Fruit fly (Drosophila melanogaster) whole organism, embryonic: ENCODE measurements around the gene EAChm.

Experiments
- BtbVII ChIP-seq: fragments of 200-800 bp; sonication (Bioruptor generic); optimal IDR thresholded peaks from 3 replicates; lab custom pipeline; 2017; ENCODE audit warnings: missing biosample characterization, mild to moderate bottlenecking, missing genetic modification characterization
- CG10274 ChIP-seq: fragments of 200-800 bp; sonication (Bioruptor generic); optimal IDR thresholded peaks from 3 replicates; lab custom pipeline; 2017; ENCODE audit warnings: missing biosample characterization, mild to moderate bottlenecking, missing genetic modification characterization
- CG10366 ChIP-seq: fragments of 200-800 bp; sonication (Bioruptor generic); IDR thresholded peaks from 2 replicates; pipeline ENCODE4 v1.3.6; 2022; ENCODE audit warnings: missing biosample characterization, missing genetic modification characterization
- CG10462 ChIP-seq: fragments of 200-800 bp; sonication (Bioruptor generic); optimal IDR thresholded peaks from 2 replicates; lab custom pipeline; 2016; ENCODE audit warnings: missing biosample characterization, missing genetic modification characterization
- CG11398 ChIP-seq: fragments of 200-800 bp; sonication (Bioruptor generic); optimal IDR thresholded peaks from 2 replicates; lab custom pipeline; 2016; ENCODE audit warnings: missing biosample characterization, missing genetic modification characterization
- CG11695 ChIP-seq: fragments of 200-800 bp; sonication (Bioruptor generic); IDR thresholded peaks from 3 replicates; pipeline ENCODE4 v1.3.6; 2022; ENCODE audit warnings: missing biosample characterization, missing genetic modification characterization
- CG12236 ChIP-seq: fragments of 200-800 bp; sonication (Bioruptor generic); optimal IDR thresholded peaks from 2 replicates; lab custom pipeline; 2016; ENCODE audit warnings: missing biosample characterization, missing genetic modification characterization
- CG13424 ChIP-seq: fragments of 200-800 bp; sonication (Bioruptor generic); optimal IDR thresholded peaks from 2 replicates; lab custom pipeline; 2019; ENCODE audit warnings: missing biosample characterization, mild to moderate bottlenecking, missing genetic modification characterization, moderate library complexity
- CG15479 ChIP-seq: fragments of 200-800 bp; sonication (Bioruptor generic); optimal IDR thresholded peaks from 3 replicates; lab custom pipeline; 2019; ENCODE audit warnings: missing biosample characterization, mild to moderate bottlenecking, missing genetic modification characterization, moderate library complexity
- CG1792 ChIP-seq: fragments of 200-800 bp; sonication (Bioruptor generic); optimal IDR thresholded peaks from 2 replicates; lab custom pipeline; 2016; ENCODE audit warnings: missing biosample characterization, missing genetic modification characterization
- CG18011 ChIP-seq: fragments of 200-800 bp; sonication (Bioruptor generic); optimal IDR thresholded peaks from 2 replicates; lab custom pipeline; 2017; ENCODE audit warnings: missing biosample characterization, missing genetic modification characterization, mild to moderate bottlenecking, moderate library complexity, missing genotype
- CG2116 ChIP-seq: fragments of 200-800 bp; sonication (Bioruptor generic); optimal IDR thresholded peaks from 3 replicates; lab custom pipeline; 2018; ENCODE audit warnings: missing biosample characterization, mild to moderate bottlenecking, missing genetic modification characterization
- CG2202 ChIP-seq: fragments of 200-800 bp; sonication (Bioruptor generic); optimal IDR thresholded peaks from 2 replicates; lab custom pipeline; 2018; ENCODE audit warnings: missing biosample characterization, mild to moderate bottlenecking, missing genetic modification characterization
- CG7372 ChIP-seq: fragments of 200-800 bp; sonication (Bioruptor generic); IDR thresholded peaks from 2 replicates; pipeline ENCODE4 v1.3.6; 2022; ENCODE audit warnings: missing biosample characterization, missing genetic modification characterization
- CG7556 ChIP-seq: fragments of 200-800 bp; sonication (Bioruptor generic); optimal IDR thresholded peaks from 2 replicates; lab custom pipeline; 2017; ENCODE audit warnings: missing biosample characterization, mild to moderate bottlenecking, missing genetic modification characterization
- CG8388 ChIP-seq: fragments of 200-800 bp; sonication (Bioruptor generic); optimal IDR thresholded peaks from 2 replicates; lab custom pipeline; 2019; ENCODE audit warnings: missing biosample characterization, mild to moderate bottlenecking, missing genetic modification characterization, moderate library complexity
- D ChIP-seq, 2 experiments: fragments of 200-800 bp in 1 of 2; fragments of >200 bp in 1 of 2; sonication (Bioruptor generic) in 1 of 2; optimal IDR thresholded peaks; 2 replicates in 1 of 2; 3 replicates in 1 of 2; lab custom pipeline; 2017; ENCODE audit warnings: mild to moderate bottlenecking in 1 of 2, missing biosample characterization in 1 of 2, missing genetic modification characterization in 1 of 2, missing genetic modification reagents in 1 of 2
- Doc3 ChIP-seq: fragments of 200-800 bp; sonication (Bioruptor generic); IDR thresholded peaks from 3 replicates; pipeline ENCODE4 v1.3.6; 2022; ENCODE audit warnings: missing biosample characterization, missing genetic modification characterization; ENCODE audit not compliant: partially characterized antibody
- ERR ChIP-seq: fragments of 200-800 bp; sonication (Bioruptor generic); optimal IDR thresholded peaks from 2 replicates; lab custom pipeline; 2016; ENCODE audit warnings: missing biosample characterization, missing genetic modification characterization
- GATAe ChIP-seq: fragments of 200-800 bp; sonication (Bioruptor generic); conservative IDR thresholded peaks from 2 replicates; pipeline ENCODE4 v1.3.6; 2022; ENCODE audit warnings: missing biosample characterization, missing genetic modification characterization
- HLH4C ChIP-seq: fragments of 200-800 bp; sonication (Bioruptor generic); IDR thresholded peaks from 3 replicates; pipeline ENCODE4 v1.3.6; 2022; ENCODE audit warnings: missing biosample characterization, missing genetic modification characterization; ENCODE audit not compliant: partially characterized antibody
- Hr3 ChIP-seq: fragments of 200-800 bp; sonication (Bioruptor generic); optimal IDR thresholded peaks from 3 replicates; lab custom pipeline; 2016; ENCODE audit warnings: missing biosample characterization, missing genetic modification characterization
- Oli ChIP-seq: fragments of 200-800 bp; sonication (Bioruptor generic); optimal IDR thresholded peaks from 2 replicates; lab custom pipeline; 2018; ENCODE audit warnings: missing biosample characterization, mild to moderate bottlenecking, missing genetic modification characterization, moderate library complexity
- Optix ChIP-seq: fragments of 200-800 bp; sonication (Bioruptor generic); IDR thresholded peaks from 3 replicates; pipeline ENCODE4 v1.3.6; 2022; ENCODE audit warnings: missing biosample characterization, missing genetic modification characterization
- Poxn ChIP-seq: fragments of 200-800 bp; sonication (Bioruptor generic); IDR thresholded peaks from 2 replicates; pipeline ENCODE4 v1.3.6; 2022; ENCODE audit warnings: missing biosample characterization, missing genetic modification characterization
- Taf1 ChIP-seq: fragments of 200-800 bp; sonication (Bioruptor generic); IDR thresholded peaks from 2 replicates; pipeline ENCODE4 v1.3.6; 2022; ENCODE audit warnings: missing biosample characterization, missing genetic modification characterization
- Tbp ChIP-seq: fragments of >200 bp; optimal IDR thresholded peaks from 2 replicates; lab custom pipeline; 2018; ENCODE audit warnings: missing biosample characterization, missing genetic modification characterization
- ase ChIP-seq: fragments of 200-800 bp; sonication (Bioruptor generic); IDR thresholded peaks from 3 replicates; pipeline ENCODE4 v1.3.6; 2022; ENCODE audit warnings: missing biosample characterization, missing genetic modification characterization
- ato ChIP-seq: fragments of 200-800 bp; sonication (Bioruptor generic); IDR thresholded peaks from 2 replicates; pipeline ENCODE4 v1.3.6; 2022; ENCODE audit warnings: missing biosample characterization, missing genetic modification characterization; ENCODE audit not compliant: partially characterized antibody
- bigmax ChIP-seq: fragments of 200-800 bp; sonication (Bioruptor generic); optimal IDR thresholded peaks from 2 replicates; lab custom pipeline; 2018; ENCODE audit warnings: missing biosample characterization, mild to moderate bottlenecking, missing genetic modification characterization
- bowl ChIP-seq: fragments of 200-800 bp; sonication (Bioruptor generic); IDR thresholded peaks from 2 replicates; pipeline ENCODE4 v1.3.6; 2022; ENCODE audit warnings: missing biosample characterization, missing genetic modification characterization
- crc ChIP-seq: fragments of 200-800 bp; sonication (Bioruptor generic); optimal IDR thresholded peaks from 2 replicates; lab custom pipeline; 2016; ENCODE audit warnings: missing biosample characterization, missing genetic modification characterization
- disco-r ChIP-seq: fragments of 200-800 bp; sonication (Bioruptor generic); optimal IDR thresholded peaks from 2 replicates; lab custom pipeline; 2016; ENCODE audit warnings: missing biosample characterization, missing genetic modification characterization
- ems ChIP-seq: fragments of 200-800 bp; sonication (Bioruptor generic); optimal IDR thresholded peaks from 3 replicates; lab custom pipeline; 2016; ENCODE audit warnings: missing biosample characterization, missing genetic modification characterization
- en ChIP-seq: fragments of 200-800 bp; sonication (Bioruptor generic); optimal IDR thresholded peaks from 2 replicates; lab custom pipeline; 2016; ENCODE audit warnings: missing biosample characterization, missing genetic modification characterization
- fu2 ChIP-seq: fragments of 200-800 bp; sonication (Bioruptor generic); optimal IDR thresholded peaks from 2 replicates; lab custom pipeline; 2016; ENCODE audit warnings: missing biosample characterization, missing genetic modification characterization
- gcm2 ChIP-seq: fragments of 200-800 bp; sonication (Bioruptor generic); optimal IDR thresholded peaks from 2 replicates; lab custom pipeline; 2016; ENCODE audit warnings: missing biosample characterization, missing genetic modification characterization
- hkb ChIP-seq, 2 experiments: fragments of 200-800 bp in 1 of 2; fragments of >200 bp in 1 of 2; sonication (Bioruptor generic) in 1 of 2; IDR thresholded peaks in 1 of 2; optimal IDR thresholded peaks in 1 of 2; 2 replicates each; pipeline versions ENCODE4 v1.3.6 to Lab custom; 2017 to 2022; ENCODE audit warnings: missing biosample characterization in 1 of 2, missing genetic modification characterization in 1 of 2
- jing ChIP-seq: fragments of 200-800 bp; sonication (Bioruptor generic); optimal IDR thresholded peaks from 2 replicates; lab custom pipeline; 2018; ENCODE audit warnings: missing biosample characterization, mild to moderate bottlenecking, missing genetic modification characterization
- knrl ChIP-seq: fragments of 200-800 bp; sonication (Bioruptor generic); IDR thresholded peaks from 3 replicates; pipeline ENCODE4 v1.3.6; 2022; ENCODE audit warnings: missing biosample characterization, missing genetic modification characterization; ENCODE audit not compliant: partially characterized antibody
- maf-S ChIP-seq: fragments of 200-800 bp; sonication (Bioruptor generic); optimal IDR thresholded peaks from 2 replicates; lab custom pipeline; 2016; ENCODE audit warnings: missing biosample characterization, missing genetic modification characterization
- mld ChIP-seq: fragments of 200-800 bp; sonication (Bioruptor generic); IDR thresholded peaks from 3 replicates; pipeline ENCODE4 v1.3.6; 2022; ENCODE audit warnings: missing biosample characterization, missing genetic modification characterization; ENCODE audit not compliant: partially characterized antibody
- nom ChIP-seq: fragments of 200-800 bp; sonication (Bioruptor generic); optimal IDR thresholded peaks from 2 replicates; lab custom pipeline; 2017; ENCODE audit warnings: missing biosample characterization, missing genetic modification characterization, mild to moderate bottlenecking, moderate library complexity, missing genetic modification reagents
- slp2 ChIP-seq: fragments of 200-800 bp; sonication (Bioruptor generic); optimal IDR thresholded peaks from 2 replicates; lab custom pipeline; 2016; ENCODE audit warnings: missing biosample characterization, missing genetic modification characterization
- stwl ChIP-seq: fragments of 200-800 bp; sonication (Bioruptor generic); optimal IDR thresholded peaks from 3 replicates; lab custom pipeline; 2018; ENCODE audit warnings: missing biosample characterization, mild to moderate bottlenecking, missing genetic modification characterization, moderate library complexity
- tll ChIP-seq, 2 experiments: fragments of 200-800 bp in 1 of 2; fragments of >200 bp in 1 of 2; sonication (Bioruptor generic) in 1 of 2; optimal IDR thresholded peaks; 2 replicates each; lab custom pipeline; 2017 to 2019; ENCODE audit warnings: missing biosample characterization in 2 of 2, missing genetic modification characterization in 2 of 2, mild to moderate bottlenecking in 1 of 2, moderate library complexity in 1 of 2
- tna ChIP-seq: fragments of 200-800 bp; sonication (Bioruptor generic); IDR thresholded peaks from 2 replicates; pipeline ENCODE4 v1.3.6; 2022; ENCODE audit warnings: missing biosample characterization, missing genetic modification characterization; ENCODE audit not compliant: partially characterized antibody
- z ChIP-seq: fragments of 200-800 bp; sonication (Bioruptor generic); IDR thresholded peaks from 3 replicates; pipeline ENCODE4 v1.3.6; 2022; ENCODE audit warnings: missing biosample characterization, missing genetic modification characterization

Gene EAChm

DNA sequence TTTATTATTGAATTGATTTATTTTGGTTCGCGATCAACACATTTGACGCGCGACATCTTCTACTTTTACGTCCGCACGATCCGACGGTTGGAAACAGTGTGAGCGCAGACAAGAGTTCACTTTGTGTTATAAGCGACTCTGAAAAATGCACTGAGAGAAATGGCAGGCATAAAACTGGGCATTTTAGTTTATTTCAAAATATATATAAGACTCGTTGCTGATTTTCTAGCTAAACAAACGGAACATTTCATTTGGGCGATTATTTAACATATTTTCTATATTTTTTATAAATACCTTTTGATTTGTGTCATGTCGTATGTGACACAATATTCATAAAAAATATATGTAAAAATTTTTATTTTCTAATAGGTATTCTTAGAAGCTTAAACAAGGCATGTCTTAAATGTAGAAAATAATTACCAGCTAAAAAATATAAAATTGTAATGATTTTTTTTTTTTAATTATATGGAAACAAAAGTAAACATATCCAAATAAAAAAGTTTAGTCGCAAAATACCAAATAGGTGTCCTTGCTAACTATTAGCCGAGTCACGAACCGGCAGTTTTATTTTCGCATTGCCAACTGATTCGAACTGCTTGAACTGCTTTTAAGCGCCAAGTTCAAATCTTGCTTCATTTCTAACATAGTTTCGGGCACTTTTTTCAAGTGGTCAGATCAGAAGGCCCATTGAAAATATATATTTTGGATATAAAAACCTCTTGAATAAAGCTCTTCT, 40.5 kb upstream of the EAChm start, which contains the start of gene Reck (continued):
- TF ChIP-seq bowl (peak; percentile 49), fu2 (GFP tag; lab: Kevin White, UChicago) (no peak), Taf1 (GFP tag; lab: Robert Waterston, UW) (no peak), en (peak; percentile 39), HLH4C (GFP tag; lab: Robert Waterston, UW) (no peak), disco-r (GFP tag; lab: Kevin White, UChicago) (no peak), maf-S (GFP tag; lab: Kevin White, UChicago) (peak; percentile 15), Doc3 (GFP tag; lab: Robert Waterston, UW) (no peak), mld (GFP tag; lab: Robert Waterston, UW) (no peak), CG15479 (GFP tag; lab: Kevin White, UChicago) (no peak), Hr3 (GFP tag; lab: Kevin White, UChicago) (peak; percentile 80), tll (GFP tag; optimal IDR thresholded peaks at IDR 0.05; lab: Kevin White, UChicago) (no peak), ato (GFP tag; lab: Robert Waterston, UW) (no peak), CG7372 (peak; percentile 59), D (optimal IDR thresholded peaks at IDR 0.05; lab: Kevin White, UChicago) (no peak), D (GFP tag; optimal IDR thresholded peaks at IDR 0.05; lab: Kevin White, UChicago) (peak; percentile 86), CG1792 (GFP tag; lab: Kevin White, UChicago) (peak; percentile 3), CG2116 (GFP tag; lab: Kevin White, UChicago) (peak; percentile 87), CG12236 (GFP tag; lab: Kevin White, UChicago) (no peak), CG18011 (GFP tag; lab: Kevin White, UChicago) (peak; percentile 56), CG11695 (GFP tag; lab: Robert Waterston, UW) (peak; percentile 83), CG10366 (GFP tag; lab: Robert Waterston, UW) (peak; percentile 75), stwl (tag; lab: Kevin White, UChicago) (peak; percentile 43), CG10274 (GFP tag; lab: Kevin White, UChicago) (peak; percentile 45), z (GFP tag; lab: Robert Waterston, UW) (no peak), BtbVII (GFP tag; lab: Kevin White, UChicago) (peak; percentile 85), hkb (optimal IDR thresholded peaks at IDR 0.05; lab: Kevin White, UChicago) (no peak), hkb (GFP tag; IDR thresholded peaks at IDR 0.05; lab: Robert Waterston, UW) (peak; percentile 95), CG13424 (tag; lab: Kevin White, UChicago) (peak; percentile 81), ERR (GFP tag; lab: Kevin White, UChicago) (no peak), Oli (tag; lab: Kevin White, UChicago) (peak; percentile 71), Optix (GFP tag; lab: Robert Waterston, UW) (peak; percentile 68; the same call in 2 of the 3 replicates), gcm2 (GFP tag; lab: Kevin White, UChicago) (peak; percentile 12), Tbp (no peak), crc (GFP tag; lab: Kevin White, UChicago) (peak; percentile 13), CG8388 (GFP tag; lab: Kevin White, UChicago) (peak; percentile 88), ase (GFP tag; lab: Robert Waterston, UW) (peak; percentile 77; the same call in 2 of the 3 replicates), CG2202 (tag; lab: Kevin White, UChicago) (peak; percentile 71), CG7556 (GFP tag; lab: Kevin White, UChicago) (peak; percentile 76), tna (GFP tag; lab: Robert Waterston, UW) (no peak), CG11398 (GFP tag; lab: Kevin White, UChicago) (no peak), CG10462 (GFP tag; lab: Kevin White, UChicago) (peak; percentile 42), GATAe (no peak), ems (GFP tag; lab: Kevin White, UChicago) (peak; percentile 50), knrl (GFP tag; lab: Robert Waterston, UW) (peak; percentile 52; the same call in 1 of the 3 replicates), Poxn (GFP tag; lab: Robert Waterston, UW) (no peak), bigmax (GFP tag; lab: Kevin White, UChicago) (no peak), jing (GFP tag; lab: Kevin White, UChicago) (peak; percentile 28), nom (peak; percentile 80), slp2 (GFP tag; lab: Kevin White, UChicago) (peak; percentile 35)
